Fruit fly (Drosophila melanogaster): Measurements from ENCODE around the gene Tsf1.

- TF ChIP-seq fd59A (GFP tag; optimal IDR thresholded peaks at IDR 0.05) (no peak), spab (GFP tag; optimal IDR thresholded peaks at IDR 0.05) (no peak), CG32006 (GFP tag; optimal IDR thresholded peaks at IDR 0.05) (no peak), dac (GFP tag; optimal IDR thresholded peaks at IDR 0.05) (no peak), topi (GFP tag; optimal IDR thresholded peaks at IDR 0.05) (no peak), net (GFP tag; optimal IDR thresholded peaks at IDR 0.05) (no peak), eg (GFP tag; IDR thresholded peaks at IDR 0.05) (no peak), Ets21C (GFP tag; optimal IDR thresholded peaks at IDR 0.05) (no peak), CG8319 (GFP tag; optimal IDR thresholded peaks at IDR 0.05) (no peak)
These were observed 50.3 kb downstream of the Tsf1 start, which contains the start of gene CG6290 for dm6 chrX:18437190-18437589.
